Fruit fly (Drosophila melanogaster) whole organism, pupa: ENCODE results near the gene CG5787.

Experiments used
- CG12605 ChIP-seq: fragments of 200-800 bp; sonication (Bioruptor generic); IDR thresholded peaks from 2 replicates; pipeline ENCODE4 v1.3.6; 2022; ENCODE audit warnings: missing biosample characterization, missing genetic modification characterization
- CG17806 ChIP-seq: fragments of 200-800 bp; sonication (Bioruptor generic); optimal IDR thresholded peaks from 2 replicates; lab custom pipeline; 2018; ENCODE audit warnings: missing biosample characterization, mild to moderate bottlenecking, missing genetic modification characterization, moderate library complexity
- CG34367 ChIP-seq: fragments of 200-800 bp; sonication (Bioruptor generic); optimal IDR thresholded peaks from 2 replicates; lab custom pipeline; 2018; ENCODE audit warnings: missing biosample characterization, mild to moderate bottlenecking, missing genetic modification characterization
- CG8159 ChIP-seq: fragments of 200-800 bp; sonication (Bioruptor generic); optimal IDR thresholded peaks from 3 replicates; lab custom pipeline; 2018; ENCODE audit warnings: missing biosample characterization, mild to moderate bottlenecking, missing genetic modification characterization, moderate library complexity
- CG8301 ChIP-seq: fragments of 200-800 bp; sonication (Bioruptor generic); optimal IDR thresholded peaks from 2 replicates; lab custom pipeline; 2018; ENCODE audit warnings: missing biosample characterization, mild to moderate bottlenecking, missing genetic modification characterization
- CG9948 ChIP-seq: fragments of 200-800 bp; sonication (Bioruptor generic); optimal IDR thresholded peaks from 2 replicates; lab custom pipeline; 2018; ENCODE audit warnings: missing biosample characterization, mild to moderate bottlenecking, missing genetic modification characterization, moderate library complexity
- EcR ChIP-seq: fragments of 200-800 bp; sonication (Bioruptor generic); optimal IDR thresholded peaks from 3 replicates; lab custom pipeline; 2019; ENCODE audit warnings: missing biosample characterization, missing genetic modification characterization, mild to moderate bottlenecking, moderate library complexity, missing genetic modification reagents
- Ets98B ChIP-seq: fragments of 200-800 bp; sonication (Bioruptor generic); IDR thresholded peaks from 2 replicates; pipeline ENCODE4 v1.3.6; 2022; ENCODE audit warnings: missing biosample characterization, missing genetic modification characterization
- Pif1B ChIP-seq: fragments of 200-800 bp; sonication (Bioruptor generic); optimal IDR thresholded peaks from 3 replicates; lab custom pipeline; 2016; ENCODE audit warnings: missing biosample characterization, missing genetic modification characterization
- Snoo ChIP-seq: fragments of 200-800 bp; sonication (Bioruptor generic); optimal IDR thresholded peaks from 3 replicates; lab custom pipeline; 2017; ENCODE audit warnings: missing biosample characterization, mild to moderate bottlenecking, missing genetic modification characterization, inconsistent platforms
- gl ChIP-seq: fragments of 200-800 bp; sonication (Bioruptor generic); optimal IDR thresholded peaks from 2 replicates; lab custom pipeline; 2018; ENCODE audit warnings: missing biosample characterization, mild to moderate bottlenecking, missing genetic modification characterization
- rn ChIP-seq: fragments of 200-800 bp; sonication (Bioruptor generic); IDR thresholded peaks from 2 replicates; pipeline ENCODE4 v1.3.6; 2022; ENCODE audit warnings: missing biosample characterization, missing genetic modification characterization

- TF ChIP-seq gl (tag; lab: Kevin White, UChicago), result no peak
- TF ChIP-seq CG12605 (GFP tag; lab: Robert Waterston, UW), result no peak
- TF ChIP-seq Pif1B (GFP tag; lab: Kevin White, UChicago), result no peak
- no peak for TF ChIP-seq rn (GFP tag; lab: Robert Waterston, UW)
- TF ChIP-seq Snoo (tag; lab: Kevin White, UChicago), result no peak
- TF ChIP-seq CG17806 (tag; lab: Kevin White, UChicago), result no peak
- TF ChIP-seq CG8159 (tag; lab: Kevin White, UChicago), result no peak
- TF ChIP-seq Ets98B (GFP tag; lab: Robert Waterston, UW), result no peak
- no peak for TF ChIP-seq CG9948 (tag; lab: Kevin White, UChicago)
- no peak for TF ChIP-seq CG34367 (tag; lab: Kevin White, UChicago)
- no peak for TF ChIP-seq CG8301 (tag; lab: Kevin White, UChicago)
- no peak for TF ChIP-seq EcR (GFP tag; lab: Kevin White, UChicago)
These were observed 4.2 kb downstream of the CG5787 start for dm6 chr2L:12708576-12708975.
